Worm (Caenorhabditis elegans): ENCODE data around the gene W02F12.8.

The W02F12.8 gene

DNA sequence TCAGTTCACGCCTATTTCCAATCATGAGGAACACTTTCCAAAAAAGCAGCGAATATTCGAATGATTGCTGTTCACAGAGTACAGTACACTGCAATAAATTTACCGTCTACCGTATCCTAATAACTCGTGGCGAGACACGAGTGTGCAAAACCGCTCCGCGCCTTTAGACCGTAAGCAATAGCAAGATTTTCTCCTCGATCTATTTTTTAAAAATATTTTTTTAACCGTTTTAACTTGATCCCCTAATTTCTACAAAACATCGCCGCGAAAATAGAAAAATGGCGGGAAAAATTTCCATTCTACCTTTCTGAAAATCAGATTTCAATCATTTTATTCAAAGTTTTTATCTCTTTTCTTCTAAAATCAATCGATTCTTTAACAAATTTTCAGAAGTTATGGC is 8.1 kb upstream of the W02F12.8 start, which contains the start of gene era-1 (continued):
- no peak for TF ChIP-seq ekl-4 (GFP tag; IDR thresholded peaks at IDR 0.05)
- peak; percentile 12 for TF ChIP-seq snpc-1.3 (tag; optimal IDR thresholded peaks at IDR 0.05; ENCODE audit: insufficient read depth)
- no peak for TF ChIP-seq lir-1 (GFP tag; conservative IDR thresholded peaks at IDR 0.05)
- no peak for TF ChIP-seq attf-3 (GFP tag; conservative IDR thresholded peaks at IDR 0.05)

DNA sequence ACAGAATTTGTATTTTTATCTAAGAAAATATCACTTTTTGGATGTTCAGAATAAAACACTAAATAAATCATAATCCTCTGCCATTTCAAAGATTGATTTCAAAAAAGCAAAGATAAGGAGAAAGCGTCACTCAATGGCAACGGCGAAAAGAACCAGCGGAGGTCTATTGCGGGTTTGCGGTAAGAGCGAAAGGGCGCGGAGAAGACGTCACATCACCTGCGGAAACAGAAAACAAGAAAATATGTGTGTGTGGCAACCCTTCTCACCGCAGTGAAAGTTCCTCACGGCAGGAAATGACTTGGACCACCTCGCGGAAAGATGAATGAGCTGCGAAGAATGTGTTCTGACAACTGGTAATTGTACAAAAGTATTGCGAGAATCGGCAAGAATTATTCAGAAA is 5.3 kb upstream of the W02F12.8 start:
- TF ChIP-seq gei-17 (GFP tag; optimal IDR thresholded peaks at IDR 0.05) (no peak), B0261.1 (tag; optimal IDR thresholded peaks at IDR 0.05) (no peak), madf-3 (GFP tag; IDR thresholded peaks at IDR 0.05) (no peak), Y56A3A.18 (GFP tag; IDR thresholded peaks at IDR 0.05) (no peak), lin-40 (tag; optimal IDR thresholded peaks at IDR 0.05) (no peak), T26A5.8 (tag; optimal IDR thresholded peaks at IDR 0.05) (no peak), egrh-3 (GFP tag; IDR thresholded peaks at IDR 0.05) (no peak), mxl-1 (tag; optimal IDR thresholded peaks at IDR 0.05) (no peak), aptf-2 (GFP tag; conservative IDR thresholded peaks at IDR 0.05) (no peak), snpc-1.3 (tag; optimal IDR thresholded peaks at IDR 0.05; ENCODE audit: insufficient read depth) (no peak), tbx-9 (tag; optimal IDR thresholded peaks at IDR 0.05; ENCODE audit: borderline replicate concordance) (no peak), pha-4 (tag; optimal IDR thresholded peaks at IDR 0.05) (no peak), lin-35 (GFP tag; optimal IDR thresholded peaks at IDR 0.05) (no peak), ZK185.1 (tag; optimal IDR thresholded peaks at IDR 0.05; ENCODE audit: poor library complexity, severe bottlenecking) (no peak), ztf-26 (tag; optimal IDR thresholded peaks at IDR 0.05) (no peak), madf-10 (tag; optimal IDR thresholded peaks at IDR 0.05) (no peak), rpc-1 (optimal IDR thresholded peaks at IDR 0.05) (no peak), rpc-1 (tag; optimal IDR thresholded peaks at IDR 0.05) (no peak)

DNA sequence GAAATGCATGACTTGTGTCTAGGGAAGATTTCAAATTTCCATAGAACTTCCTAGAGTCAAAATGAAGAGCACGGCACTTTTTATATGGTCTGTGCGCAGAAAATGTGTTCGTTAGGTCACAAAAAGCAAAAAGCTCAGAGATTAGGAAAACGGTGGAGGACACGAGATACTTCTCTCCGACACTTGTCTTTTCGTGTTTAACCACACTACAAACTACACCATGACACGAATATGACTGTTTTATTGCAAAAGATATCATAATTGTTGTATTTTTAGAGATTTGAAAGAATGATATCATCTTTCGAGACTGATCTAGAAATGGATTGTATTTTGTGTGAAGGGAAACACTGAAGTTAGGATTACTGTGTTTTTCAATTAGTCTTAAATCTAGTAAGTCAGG is 4.5 kb upstream of the W02F12.8 start:
- TF ChIP-seq somi-1 (GFP tag; optimal IDR thresholded peaks at IDR 0.05) (no peak), ekl-4 (GFP tag; IDR thresholded peaks at IDR 0.05) (no peak), D2030.7 (GFP tag; IDR thresholded peaks at IDR 0.05) (no peak), let-607 (tag; optimal IDR thresholded peaks at IDR 0.05) (no peak), efl-1 (GFP tag; optimal IDR thresholded peaks at IDR 0.05) (no peak), mxl-1 (tag; optimal IDR thresholded peaks at IDR 0.05) (no peak), F37B4.10 (GFP tag; IDR thresholded peaks at IDR 0.05) (no peak), bed-1 (GFP tag; IDR thresholded peaks at IDR 0.05) (no peak), T07F8.4 (tag; optimal IDR thresholded peaks at IDR 0.05) (no peak), Y79H2A.3 (GFP tag; conservative IDR thresholded peaks at IDR 0.05) (no peak)

DNA sequence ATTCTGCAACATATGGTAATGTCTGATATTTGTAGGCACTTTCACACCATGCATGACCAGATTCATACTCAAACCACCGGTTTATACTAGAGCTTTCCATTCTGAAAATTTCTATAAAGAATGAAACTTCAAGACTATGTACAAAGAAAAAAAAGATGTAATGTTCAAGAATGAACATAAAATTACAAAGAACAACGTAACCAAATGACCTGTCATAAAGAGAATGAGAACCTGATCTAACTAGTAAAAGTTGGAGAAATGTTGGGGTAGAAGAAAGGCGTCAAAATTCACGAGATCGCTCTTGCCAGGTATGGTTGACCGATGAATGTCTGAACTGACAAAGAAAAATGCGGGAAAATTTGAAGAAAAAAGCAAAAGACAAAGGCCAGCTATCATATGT is 3.0 kb upstream of the W02F12.8 start, which contains the start of gene W02F12.2:
Gene W02F12.2, minus strand, starts transcription at position 101 of the 400 bp plus-strand sequence.
- no peak for TF ChIP-seq dox-1 (GFP tag; IDR thresholded peaks at IDR 0.05)
- no peak for TF ChIP-seq let-607 (tag; optimal IDR thresholded peaks at IDR 0.05)
- TF ChIP-seq mxl-1 (tag; optimal IDR thresholded peaks at IDR 0.05): no peak
- TF ChIP-seq ama-1 (optimal IDR thresholded peaks at IDR 0.05): no peak
- no peak for TF ChIP-seq ama-1 (GFP tag; optimal IDR thresholded peaks at IDR 0.05)
- no peak for TF ChIP-seq zim-3 (tag; optimal IDR thresholded peaks at IDR 0.05)
- TF ChIP-seq F10E7.11 (tag; optimal IDR thresholded peaks at IDR 0.05): no peak
- TF ChIP-seq hsf-1 (GFP tag; IDR thresholded peaks at IDR 0.05): no peak
- no peak for TF ChIP-seq hmg-1.2 (GFP tag; IDR thresholded peaks at IDR 0.05)

All from whole organism, young adult.